Worm (Caenorhabditis elegans): Measurements from ENCODE around the gene Y57G11B.5.

ce11 chrIV:14612547-14613329 is 38.1 kb downstream of the Y57G11B.5 start:
- TF ChIP-seq skn-1 (tag; optimal IDR thresholded peaks at IDR 0.05) (no peak), daf-12 (tag; optimal IDR thresholded peaks at IDR 0.05) (no peak), mdl-1 (tag; optimal IDR thresholded peaks at IDR 0.05) (peak; percentile 69), nhr-28 (tag; optimal IDR thresholded peaks at IDR 0.05) (no peak), nhr-25 (tag; optimal IDR thresholded peaks at IDR 0.05) (peak; percentile 32), ceh-82 (tag; optimal IDR thresholded peaks at IDR 0.05) (no peak), nhr-11 (tag; optimal IDR thresholded peaks at IDR 0.05) (no peak), ztf-11 (tag; optimal IDR thresholded peaks at IDR 0.05) (no peak), unc-62 (GFP tag; optimal IDR thresholded peaks at IDR 0.05) (no peak), pqm-1 (tag; optimal IDR thresholded peaks at IDR 0.05) (peak; percentile 54), egl-27 (tag; optimal IDR thresholded peaks at IDR 0.05) (no peak), sea-2 (GFP tag; optimal IDR thresholded peaks at IDR 0.05) (no peak), unc-39 (tag; optimal IDR thresholded peaks at IDR 0.05) (no peak), fos-1 (tag; optimal IDR thresholded peaks at IDR 0.05) (no peak)
